Fruit fly (Drosophila melanogaster): ENCODE data around the gene muc.

Gene muc

dm6 chr2L:7411947-7412621, 14.6 kb upstream of the muc start, which contains the start of gene chm:
Gene chm, plus strand, starts transcription at chr2L:7412417.
- no peak for TF ChIP-seq CG17801 (GFP tag; optimal IDR thresholded peaks at IDR 0.05; ENCODE audit: partially characterized antibody)

dm6 chr2L:7418148-7418988, 8.3 kb upstream of the muc start:
- peak; percentile 61 for TF ChIP-seq CG17801 (GFP tag; optimal IDR thresholded peaks at IDR 0.05; ENCODE audit: partially characterized antibody)

dm6 chr2L:7419408-7420304, 7.0 kb upstream of the muc start:
- TF ChIP-seq CG17801 (GFP tag; optimal IDR thresholded peaks at IDR 0.05; ENCODE audit: partially characterized antibody), result no peak

dm6 chr2L:7420305-7421287, 6.1 kb upstream of the muc start:
- no peak for TF ChIP-seq CG17801 (GFP tag; optimal IDR thresholded peaks at IDR 0.05; ENCODE audit: partially characterized antibody)

- no peak for TF ChIP-seq CG17801 (GFP tag; optimal IDR thresholded peaks at IDR 0.05; ENCODE audit: partially characterized antibody)
Measured at dm6 chr2L:7422429-7423283, 4.0 kb upstream of the muc start.

- TF ChIP-seq CG17801 (GFP tag; optimal IDR thresholded peaks at IDR 0.05; ENCODE audit: partially characterized antibody), result peak; percentile 27
Measured at dm6 chr2L:7423333-7423895, 3.3 kb upstream of the muc start.

dm6 chr2L:7424282-7424905, 2.3 kb upstream of the muc start:
- TF ChIP-seq CG17801 (GFP tag; optimal IDR thresholded peaks at IDR 0.05; ENCODE audit: partially characterized antibody), result no peak

- TF ChIP-seq CG17801 (GFP tag; optimal IDR thresholded peaks at IDR 0.05; ENCODE audit: partially characterized antibody), result peak; percentile 86
Measured at dm6 chr2L:7424907-7425689, 1.6 kb upstream of the muc start.

dm6 chr2L:7425690-7426056, 993 bp upstream of the muc start:
- TF ChIP-seq CG17801 (GFP tag; optimal IDR thresholded peaks at IDR 0.05; ENCODE audit: partially characterized antibody), result no peak

- TF ChIP-seq CG17801 (GFP tag; optimal IDR thresholded peaks at IDR 0.05; ENCODE audit: partially characterized antibody), result no peak
Measured at dm6 chr2L:7427067-7427785, 560 bp downstream of the muc start.

dm6 chr2L:7427786-7428137, 1.1 kb downstream of the muc start:
- no peak for TF ChIP-seq CG17801 (GFP tag; optimal IDR thresholded peaks at IDR 0.05; ENCODE audit: partially characterized antibody)

Data from ovary, adult (tissue).